Fruit fly (Drosophila melanogaster): ENCODE results near the gene RluA-1.

Gene RluA-1

DNA sequence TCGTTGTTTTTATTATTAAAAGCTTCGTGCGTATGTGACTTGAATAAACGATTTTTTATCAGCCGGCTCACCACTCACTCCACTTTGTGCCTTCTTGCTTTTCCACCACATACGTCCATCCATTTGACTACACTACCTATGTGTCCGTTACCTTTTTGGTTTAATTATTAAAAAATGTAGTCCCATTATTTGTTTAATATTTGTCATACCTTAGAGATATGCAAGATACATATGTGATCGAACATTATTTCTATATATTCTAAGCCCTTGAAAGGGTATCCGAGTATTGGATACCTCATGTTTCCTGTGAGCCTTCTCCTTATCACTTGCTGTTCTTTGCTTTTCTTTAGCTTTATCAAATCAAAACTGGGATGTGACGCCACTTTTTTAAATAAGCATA, 45.1 kb upstream of the RluA-1 start:
- TF ChIP-seq Vsx2 (GFP tag; optimal IDR thresholded peaks at IDR 0.05; ENCODE audit: partially characterized antibody) (no peak), h (GFP tag; optimal IDR thresholded peaks at IDR 0.05) (peak; percentile 90), sage (GFP tag; optimal IDR thresholded peaks at IDR 0.05) (peak; percentile 73), br (GFP tag; optimal IDR thresholded peaks at IDR 0.05) (peak; percentile 80), brk (GFP tag; optimal IDR thresholded peaks at IDR 0.05) (peak; percentile 50), N (GFP tag; optimal IDR thresholded peaks at IDR 0.05) (no peak), Abd-B (GFP tag; optimal IDR thresholded peaks at IDR 0.05) (no peak), lola (GFP tag; optimal IDR thresholded peaks at IDR 0.05) (no peak), foxo (GFP tag; optimal IDR thresholded peaks at IDR 0.05) (peak; percentile 10 to 82), dl (GFP tag; optimal IDR thresholded peaks at IDR 0.05; ENCODE audit: insufficient read depth in 1 of 2, partially characterized antibody in 2 of 2) (no peak), dsf (GFP tag; optimal IDR thresholded peaks at IDR 0.05; ENCODE audit: borderline replicate concordance) (peak; percentile 11), usp (GFP tag; optimal IDR thresholded peaks at IDR 0.05) (no peak), tai (GFP tag; optimal IDR thresholded peaks at IDR 0.05) (peak; percentile 34), CG32264 (GFP tag; optimal IDR thresholded peaks at IDR 0.05) (peak; percentile 53), Jra (GFP tag; optimal IDR thresholded peaks at IDR 0.05) (no peak), Myc (optimal IDR thresholded peaks at IDR 0.05) (no peak), Hr78 (GFP tag; optimal IDR thresholded peaks at IDR 0.05) (no peak), HLH106 (tag; optimal IDR thresholded peaks at IDR 0.05) (peak; percentile 84), ey (GFP tag; optimal IDR thresholded peaks at IDR 0.05) (peak; percentile 84), psq (GFP tag; optimal IDR thresholded peaks at IDR 0.05) (peak; percentile 73), Sp1 (GFP tag; optimal IDR thresholded peaks at IDR 0.05) (peak; percentile 78), Hnf4 (GFP tag; optimal IDR thresholded peaks at IDR 0.05) (peak; percentile 81), jim (GFP tag; optimal IDR thresholded peaks at IDR 0.05) (no peak), sv (GFP tag; optimal IDR thresholded peaks at IDR 0.05) (no peak), Mio (GFP tag; optimal IDR thresholded peaks at IDR 0.05) (no peak), dmrt93B (GFP tag; optimal IDR thresholded peaks at IDR 0.05) (peak; percentile 53), fru (GFP tag; optimal IDR thresholded peaks at IDR 0.05) (peak; percentile 84), GATAd (GFP tag; optimal IDR thresholded peaks at IDR 0.05) (no peak), CG9705 (GFP tag; optimal IDR thresholded peaks at IDR 0.05) (peak; percentile 10), pan (optimal IDR thresholded peaks at IDR 0.05) (no peak), Hr83 (GFP tag; optimal IDR thresholded peaks at IDR 0.05; ENCODE audit: poor library complexity, severe bottlenecking) (no peak), OdsH (GFP tag; optimal IDR thresholded peaks at IDR 0.05) (peak; percentile 78), CrebA (GFP tag; optimal IDR thresholded peaks at IDR 0.05; ENCODE audit: borderline replicate concordance) (no peak), rgr (GFP tag; optimal IDR thresholded peaks at IDR 0.05) (peak; percentile 81), Dfd (GFP tag; optimal IDR thresholded peaks at IDR 0.05) (no peak), Dif (GFP tag; optimal IDR thresholded peaks at IDR 0.05; ENCODE audit: partially characterized antibody) (no peak), Rel (GFP tag; optimal IDR thresholded peaks at IDR 0.05) (no peak), Rel (tag; optimal IDR thresholded peaks at IDR 0.05) (peak; percentile 21), woc (GFP tag; optimal IDR thresholded peaks at IDR 0.05) (peak; percentile 44)

DNA sequence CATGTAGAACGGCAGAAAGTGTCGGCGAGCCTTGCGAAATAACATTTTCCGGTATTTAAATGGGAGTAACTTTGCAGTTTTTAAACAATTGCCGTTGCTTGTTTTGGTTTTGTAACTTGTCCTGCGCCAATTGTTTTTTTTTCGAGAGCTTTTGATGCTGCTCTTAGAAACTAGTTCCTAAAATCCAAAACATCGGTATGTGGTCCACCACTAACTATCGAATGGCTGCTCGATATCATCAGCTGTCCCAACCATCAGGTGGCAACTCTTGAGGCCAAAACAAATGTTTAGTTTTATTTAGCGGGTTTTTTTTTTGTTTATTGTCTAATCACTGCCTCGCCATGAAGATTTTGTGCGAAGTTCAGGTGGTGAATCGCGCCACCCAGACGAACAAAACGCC, 42.9 kb upstream of the RluA-1 start, which contains the start of the genes Fatp1 and Lrr47:
TSS of gene Fatp1 (minus strand) at position 134 of the 400 bp plus-strand sequence.
TSS of gene Lrr47 (plus strand) at position 251 of the 400 bp plus-strand sequence.
- TF ChIP-seq foxo (GFP tag; optimal IDR thresholded peaks at IDR 0.05) = no peak
- TF ChIP-seq OdsH (GFP tag; optimal IDR thresholded peaks at IDR 0.05) = no peak
- no peak for TF ChIP-seq CrebA (GFP tag; optimal IDR thresholded peaks at IDR 0.05; ENCODE audit: borderline replicate concordance)
- TF ChIP-seq dl (GFP tag; optimal IDR thresholded peaks at IDR 0.05; ENCODE audit: insufficient read depth in 1 of 2, partially characterized antibody in 2 of 2) = no peak
- no peak for TF ChIP-seq Abd-B (GFP tag; optimal IDR thresholded peaks at IDR 0.05)
- TF ChIP-seq fru (GFP tag; optimal IDR thresholded peaks at IDR 0.05) = peak; percentile 20
- no peak for TF ChIP-seq rgr (GFP tag; optimal IDR thresholded peaks at IDR 0.05)
- no peak for TF ChIP-seq sage (GFP tag; optimal IDR thresholded peaks at IDR 0.05)
- TF ChIP-seq dmrt93B (GFP tag; optimal IDR thresholded peaks at IDR 0.05) = no peak
- peak; percentile 46 for TF ChIP-seq Hr83 (GFP tag; optimal IDR thresholded peaks at IDR 0.05; ENCODE audit: poor library complexity, severe bottlenecking)
- peak; percentile 25 for TF ChIP-seq woc (GFP tag; optimal IDR thresholded peaks at IDR 0.05)
- TF ChIP-seq Dfd (GFP tag; optimal IDR thresholded peaks at IDR 0.05) = no peak
- no peak for TF ChIP-seq Hnf4 (GFP tag; optimal IDR thresholded peaks at IDR 0.05)
- TF ChIP-seq tai (GFP tag; optimal IDR thresholded peaks at IDR 0.05) = no peak
- no peak for TF ChIP-seq Hr78 (GFP tag; optimal IDR thresholded peaks at IDR 0.05)
- no peak for TF ChIP-seq lola (GFP tag; optimal IDR thresholded peaks at IDR 0.05)

Data from whole organism, wandering third instar larva.